Fruit fly (Drosophila melanogaster) whole organism, prepupa: Measurements from ENCODE around the gene CG7857.
A peak's percentile ranks its signal among the peaks of the same experiment; 100 is the strongest.

Experiments
- CG11762 ChIP-seq: fragments of 200-800 bp; sonication (Bioruptor generic); optimal IDR thresholded peaks from 3 replicates; lab custom pipeline; 2016; ENCODE audit warnings: missing biosample characterization, missing genetic modification characterization; ENCODE audit not compliant: insufficient read depth
- CG1621 ChIP-seq: fragments of 200-800 bp; sonication (Bioruptor generic); optimal IDR thresholded peaks from 3 replicates; lab custom pipeline; 2018; ENCODE audit warnings: missing biosample characterization, mild to moderate bottlenecking, missing genetic modification characterization
- CG4318 ChIP-seq: fragments of 200-800 bp; sonication (Bioruptor generic); optimal IDR thresholded peaks from 3 replicates; lab custom pipeline; 2017; ENCODE audit warnings: missing biosample characterization, mild to moderate bottlenecking, missing genetic modification characterization
- CG9139 ChIP-seq: fragments of 200-800 bp; sonication (Bioruptor generic); optimal IDR thresholded peaks from 3 replicates; lab custom pipeline; 2017; ENCODE audit warnings: missing biosample characterization, mild to moderate bottlenecking, missing genetic modification characterization
- Ets96B ChIP-seq: fragments of 200-800 bp; optimal IDR thresholded peaks from 2 replicates; lab custom pipeline; 2019; ENCODE audit warnings: missing biosample characterization, mild to moderate bottlenecking, missing genetic modification characterization, moderate library complexity
- Gug ChIP-seq: fragments of 200-800 bp; sonication (Bioruptor generic); IDR thresholded peaks from 2 replicates; pipeline ENCODE4 v1.3.6; 2022; ENCODE audit warnings: missing biosample characterization, missing genetic modification characterization
- OdsH ChIP-seq: fragments of 200-800 bp; sonication (Bioruptor generic); optimal IDR thresholded peaks from 3 replicates; lab custom pipeline; 2016; ENCODE audit warnings: missing biosample characterization, missing genetic modification characterization
- pdm3 ChIP-seq: fragments of 200-800 bp; sonication (Bioruptor generic); optimal IDR thresholded peaks from 3 replicates; lab custom pipeline; 2016; ENCODE audit warnings: missing biosample characterization, missing genetic modification characterization
- salr ChIP-seq, 2 experiments: fragments of 200-800 bp; sonication (Bioruptor generic); optimal IDR thresholded peaks; 3 replicates each; lab custom pipeline; 2016 to 2018; ENCODE audit warnings: missing biosample characterization in 2 of 2, missing genetic modification characterization in 2 of 2, mild to moderate bottlenecking in 1 of 2
- svp ChIP-seq: fragments of 200-800 bp; sonication (Bioruptor generic); peaks from one replicate; lab custom pipeline; 2016; ENCODE audit warnings: missing biosample characterization, missing genetic modification characterization

- TF ChIP-seq Ets96B, result peak; percentile 66
- TF ChIP-seq CG4318, result peak; percentile 20
- TF ChIP-seq pdm3 (GFP tag; lab: Kevin White, UChicago), result peak; percentile 78
- peak; percentile 54 for TF ChIP-seq CG1621 (tag; lab: Kevin White, UChicago)
- TF ChIP-seq CG11762 (GFP tag; lab: Kevin White, UChicago), result peak; percentile 35
- peak; percentile 25 to 31 for TF ChIP-seq salr (GFP tag; optimal IDR thresholded peaks at IDR 0.05; lab: Kevin White, UChicago)
- TF ChIP-seq svp (GFP tag; lab: Kevin White, UChicago), result peak; percentile 97
- peak; percentile 53 for TF ChIP-seq CG9139 (GFP tag; lab: Kevin White, UChicago)
- TF ChIP-seq OdsH (GFP tag; lab: Kevin White, UChicago), result peak; percentile 65
- peak; percentile 24; the same call in 1 of the 2 replicates for TF ChIP-seq Gug (GFP tag; lab: Robert Waterston, UW)
Measured at dm6 chr3L:15533402-15534129, 28.9 kb upstream of the CG7857 start.
